Worm (Caenorhabditis elegans) whole organism, early embryonic: ENCODE results near the gene eif-2Balpha.

Source experiments
- B0310.2 ChIP-seq: sonication (generic microtip); optimal IDR thresholded peaks from 2 replicates; lab custom pipeline; 2016; ENCODE audit warnings: mild to moderate bottlenecking, missing genetic modification characterization, missing compliant biosample characterization
- F13C5.2 ChIP-seq: sonication (generic microtip); optimal IDR thresholded peaks from 2 replicates; lab custom pipeline; 2017; ENCODE audit warnings: mild to moderate bottlenecking, missing genetic modification characterization, inconsistent platforms, missing compliant biosample characterization
- aly-1 ChIP-seq: sonication (generic microtip); optimal IDR thresholded peaks from 2 replicates; lab custom pipeline; 2016; ENCODE audit warnings: missing genetic modification characterization, missing compliant biosample characterization
- ama-1 ChIP-seq: fragments of 150-350 bp; optimal IDR thresholded peaks from 2 replicates; lab custom pipeline; 2014
- ceh-13 ChIP-seq: fragments of 200-800 bp; sonication (Bioruptor generic); optimal IDR thresholded peaks from 2 replicates; lab custom pipeline; 2018; ENCODE audit warnings: mild to moderate bottlenecking, missing genetic modification characterization, missing compliant biosample characterization
- ceh-36 ChIP-seq: sonication (generic microtip); optimal IDR thresholded peaks from 2 replicates; lab custom pipeline; 2016; ENCODE audit warnings: missing genetic modification characterization, inconsistent platforms, missing compliant biosample characterization
- ets-7 ChIP-seq: sonication (generic microtip); optimal IDR thresholded peaks from 2 replicates; lab custom pipeline; 2016; ENCODE audit warnings: missing genotype, missing genetic modification characterization, missing compliant biosample characterization
- flt-1 ChIP-seq: fragments of 200-800 bp; sonication (Bioruptor generic); IDR thresholded peaks from 2 replicates; pipeline ENCODE4 v1.3.6; 2022; ENCODE audit warnings: missing genetic modification characterization, missing compliant biosample characterization
- hmbx-1 ChIP-seq: sonication (generic microtip); optimal IDR thresholded peaks from 2 replicates; lab custom pipeline; 2016; ENCODE audit warnings: mild to moderate bottlenecking, missing genetic modification characterization, missing compliant biosample characterization
- hmg-4 ChIP-seq: fragments of 200-800 bp; sonication (Bioruptor generic); optimal IDR thresholded peaks from 2 replicates; lab custom pipeline; 2018; ENCODE audit warnings: mild to moderate bottlenecking, missing genetic modification characterization, missing compliant biosample characterization
- hnd-1 ChIP-seq: sonication (generic microtip); optimal IDR thresholded peaks from 2 replicates; lab custom pipeline; 2016; ENCODE audit warnings: missing genetic modification characterization, missing compliant biosample characterization
- pes-1 ChIP-seq: fragments of 200-800 bp; sonication (Bioruptor generic); IDR thresholded peaks from 2 replicates; pipeline ENCODE4 v1.3.6; 2022; ENCODE audit warnings: missing genetic modification reagents, missing genetic modification characterization, missing compliant biosample characterization
- scrt-1 ChIP-seq: fragments of 200-800 bp; sonication (Bioruptor generic); IDR thresholded peaks from 2 replicates; pipeline ENCODE4 v1.3.6; 2022; ENCODE audit warnings: missing genetic modification characterization, missing compliant biosample characterization
- sea-1 ChIP-seq: fragments of 200-800 bp; sonication (Bioruptor generic); conservative IDR thresholded peaks from 2 replicates; pipeline ENCODE4 v1.3.6; 2022; ENCODE audit warnings: missing genetic modification characterization, missing compliant biosample characterization
- tbx-11 ChIP-seq: fragments of 200-800 bp; sonication (Bioruptor generic); IDR thresholded peaks from 2 replicates; pipeline ENCODE4 v1.3.6; 2022; ENCODE audit warnings: missing genetic modification characterization, missing compliant biosample characterization
- tbx-37 ChIP-seq: fragments of 200-800 bp; sonication (Bioruptor generic); conservative IDR thresholded peaks from 2 replicates; pipeline ENCODE4 v1.3.6; 2022; ENCODE audit warnings: missing genetic modification reagents, missing genetic modification characterization, missing compliant biosample characterization
- tra-4 ChIP-seq: sonication (generic microtip); optimal IDR thresholded peaks from 2 replicates; lab custom pipeline; 2017; ENCODE audit warnings: missing genetic modification characterization, missing compliant biosample characterization

eif-2Balpha gene

ce11 chrIII:9582240-9582639 lies 39.3 kb downstream of the eif-2Balpha start, which contains the start of gene C48B4.3:
TSS of gene C48B4.3 (minus strand) at chrIII:9582388.
- TF ChIP-seq tbx-11 (GFP tag; lab: Robert Waterston, UW) (no peak), ama-1 (no peak), tbx-37 (GFP tag; lab: Robert Waterston, UW) (no peak), B0310.2 (tag; lab: Kevin White, UChicago) (no peak), tra-4 (tag; lab: Kevin White, UChicago) (no peak), F13C5.2 (tag; lab: Kevin White, UChicago) (no peak), hmg-4 (no peak), flt-1 (GFP tag; lab: Robert Waterston, UW) (no peak), sea-1 (no peak)

ce11 chrIII:9583224-9583623 lies 40.3 kb downstream of the eif-2Balpha start:
- TF ChIP-seq scrt-1 (GFP tag; lab: Robert Waterston, UW): no peak
- TF ChIP-seq F13C5.2 (tag; lab: Kevin White, UChicago): no peak
- TF ChIP-seq B0310.2 (tag; lab: Kevin White, UChicago): no peak
- no peak for TF ChIP-seq ets-7 (tag; lab: Kevin White, UChicago)
- TF ChIP-seq hnd-1: no peak

- TF ChIP-seq flt-1 (GFP tag; lab: Robert Waterston, UW) (no peak), tbx-11 (GFP tag; lab: Robert Waterston, UW) (no peak), ama-1 (no peak), aly-1 (tag; lab: Kevin White, UChicago) (no peak), ets-7 (tag; lab: Kevin White, UChicago) (no peak), tbx-37 (GFP tag; lab: Robert Waterston, UW) (no peak), scrt-1 (GFP tag; lab: Robert Waterston, UW) (no peak), ceh-36 (tag; lab: Kevin White, UChicago) (no peak), sea-1 (no peak), hnd-1 (no peak), hmbx-1 (tag; lab: Kevin White, UChicago) (no peak), F13C5.2 (tag; lab: Kevin White, UChicago) (no peak), B0310.2 (tag; lab: Kevin White, UChicago) (no peak), ceh-13 (no peak), tra-4 (tag; lab: Kevin White, UChicago) (no peak), pes-1 (GFP tag; lab: Robert Waterston, UW) (no peak), hmg-4 (no peak)
These were observed 42.4 kb downstream of the eif-2Balpha start for ce11 chrIII:9585314-9585713.

ce11 chrIII:9590212-9590611 lies 47.3 kb downstream of the eif-2Balpha start:
- TF ChIP-seq hmg-4: no peak
- TF ChIP-seq hnd-1: no peak

ce11 chrIII:9592118-9592517 lies 49.2 kb downstream of the eif-2Balpha start, which contains the start of gene acox-1.5:
TSS of gene acox-1.5 (minus strand) at chrIII:9592192.
- TF ChIP-seq tra-4 (tag; lab: Kevin White, UChicago) (no peak), aly-1 (tag; lab: Kevin White, UChicago) (no peak), hmg-4 (no peak), tbx-37 (GFP tag; lab: Robert Waterston, UW) (no peak), ama-1 (no peak), ceh-36 (tag; lab: Kevin White, UChicago) (no peak), ceh-13 (no peak), scrt-1 (GFP tag; lab: Robert Waterston, UW) (no peak), hmbx-1 (tag; lab: Kevin White, UChicago) (no peak), ets-7 (tag; lab: Kevin White, UChicago) (no peak), flt-1 (GFP tag; lab: Robert Waterston, UW) (no peak), tbx-11 (GFP tag; lab: Robert Waterston, UW) (no peak), hnd-1 (no peak), F13C5.2 (tag; lab: Kevin White, UChicago) (no peak), pes-1 (GFP tag; lab: Robert Waterston, UW) (no peak), B0310.2 (tag; lab: Kevin White, UChicago) (no peak), sea-1 (no peak)
